Fruit fly (Drosophila melanogaster) whole organism, pupa: ENCODE measurements around the gene CG5402.

ENCODE experiments used
- CG14655 ChIP-seq: fragments of 200-800 bp; sonication (Bioruptor generic); optimal IDR thresholded peaks from 3 replicates; lab custom pipeline; 2017; ENCODE audit warnings: mild to moderate bottlenecking, missing biosample characterization, missing genetic modification reagents, missing genetic modification characterization
- D1 ChIP-seq: fragments of 200-800 bp; sonication (Bioruptor generic); optimal IDR thresholded peaks from 2 replicates; lab custom pipeline; 2018; ENCODE audit warnings: missing biosample characterization, mild to moderate bottlenecking, missing genetic modification characterization, moderate library complexity
- rn ChIP-seq: fragments of 200-800 bp; sonication (Bioruptor generic); IDR thresholded peaks from 2 replicates; pipeline ENCODE4 v1.3.6; 2022; ENCODE audit warnings: missing biosample characterization, missing genetic modification characterization

Gene CG5402

dm6 chr3R:27462917-27463316, 39.8 kb downstream of the CG5402 start:
- TF ChIP-seq rn (no peak), D1 (tag; lab: Kevin White, UChicago) (no peak), CG14655 (GFP tag; lab: Kevin White, UChicago) (no peak)
